Worm (Caenorhabditis elegans) whole organism, young adult: ENCODE results near the gene aly-2.

Experiments used
- F33H1.4 ChIP-seq: fragments of 200-800 bp; sonication (Bioruptor generic); IDR thresholded peaks from 2 replicates; pipeline ENCODE4 v1.3.6; 2022; ENCODE audit warnings: missing genetic modification reagents, missing genetic modification characterization, missing compliant biosample characterization
- Y53G8AR.9 ChIP-seq: fragments of 200-800 bp; sonication (Bioruptor generic); conservative IDR thresholded peaks from 2 replicates; pipeline ENCODE4 v1.3.6; 2022; ENCODE audit warnings: missing genetic modification reagents, missing genetic modification characterization, missing compliant biosample characterization
- atf-7 ChIP-seq: sonication (generic microtip); optimal IDR thresholded peaks from 2 replicates; lab custom pipeline; 2017; ENCODE audit warnings: mild to moderate bottlenecking, missing genetic modification characterization, missing compliant biosample characterization
- cebp-2 ChIP-seq: fragments of 200-800 bp; sonication (Bioruptor generic); IDR thresholded peaks from 2 replicates; pipeline ENCODE4 v1.3.6; 2022; ENCODE audit warnings: missing genetic modification characterization, missing compliant biosample characterization
- ekl-4 ChIP-seq: fragments of 200-800 bp; sonication (Bioruptor generic); IDR thresholded peaks from 2 replicates; pipeline ENCODE4 v1.3.6; 2022; ENCODE audit warnings: missing genetic modification reagents, missing genetic modification characterization, missing compliant biosample characterization
- lin-40 ChIP-seq: sonication (generic microtip); optimal IDR thresholded peaks from 2 replicates; lab custom pipeline; 2016; ENCODE audit warnings: missing genetic modification characterization, mild to moderate bottlenecking, missing compliant biosample characterization, missing genotype, missing genetic modification reagents
- nfya-1 ChIP-seq: sonication (generic microtip); optimal IDR thresholded peaks from 2 replicates; lab custom pipeline; 2017; ENCODE audit warnings: antibody characterized with exemption, missing compliant biosample characterization, missing genetic modification characterization, borderline replicate concordance; ENCODE audit not compliant: insufficient read depth
- snpc-1.1 ChIP-seq: sonication (generic microtip); optimal IDR thresholded peaks from 2 replicates; lab custom pipeline; 2017; ENCODE audit warnings: missing genetic modification characterization, mild to moderate bottlenecking, missing compliant biosample characterization, antibody characterized with exemption, moderate library complexity, missing genotype, missing genetic modification reagents; ENCODE audit not compliant: insufficient read depth
- ztf-26 ChIP-seq: sonication (generic microtip); optimal IDR thresholded peaks from 2 replicates; lab custom pipeline; 2017; ENCODE audit warnings: missing genetic modification characterization, missing compliant biosample characterization
- ztf-6 ChIP-seq: fragments of 200-800 bp; sonication (Bioruptor generic); IDR thresholded peaks from 2 replicates; pipeline ENCODE4 v1.3.6; 2022; ENCODE audit warnings: missing genetic modification reagents, missing genetic modification characterization, missing compliant biosample characterization

- TF ChIP-seq ekl-4 (GFP tag; lab: Robert Waterston, UW) (no peak), atf-7 (tag; lab: Kevin White, UChicago) (no peak), nfya-1 (no peak), lin-40 (tag; lab: Kevin White, UChicago) (no peak), ztf-6 (no peak), ztf-26 (no peak), F33H1.4 (no peak), cebp-2 (no peak), snpc-1.1 (tag; lab: Kevin White, UChicago) (no peak), Y53G8AR.9 (GFP tag; lab: Robert Waterston, UW) (no peak)
Observed at ce11 chrIV:9100835-9101234, 46.4 kb upstream of the aly-2 start.
